Fruit fly (Drosophila melanogaster): Measurements from ENCODE around the gene Axn.

Axn gene

dm6 chr3R:30021009-30021408 lies 1.6 kb upstream of the Axn start (continued):
- no peak for TF ChIP-seq vvl (GFP tag; IDR thresholded peaks at IDR 0.05)
- TF ChIP-seq ssp (GFP tag; IDR thresholded peaks at IDR 0.05): no peak
- no peak for TF ChIP-seq Bgb (GFP tag; IDR thresholded peaks at IDR 0.05; ENCODE audit: partially characterized antibody)
- TF ChIP-seq CG11504 (tag; optimal IDR thresholded peaks at IDR 0.05): peak; percentile 53
- no peak for TF ChIP-seq D (optimal IDR thresholded peaks at IDR 0.05)
- TF ChIP-seq D (GFP tag; optimal IDR thresholded peaks at IDR 0.05): peak; percentile 17
- TF ChIP-seq CG2120 (GFP tag; optimal IDR thresholded peaks at IDR 0.05): peak; percentile 10
- no peak for TF ChIP-seq CG2129 (GFP tag; IDR thresholded peaks at IDR 0.05; ENCODE audit: partially characterized antibody)
- no peak for TF ChIP-seq her (GFP tag; optimal IDR thresholded peaks at IDR 0.05)
- TF ChIP-seq vnd (GFP tag; IDR thresholded peaks at IDR 0.05; ENCODE audit: partially characterized antibody): no peak
- no peak for TF ChIP-seq CG12236 (GFP tag; optimal IDR thresholded peaks at IDR 0.05)
- peak; percentile 40 for TF ChIP-seq Ssrp (tag; optimal IDR thresholded peaks at IDR 0.05)
- no peak for TF ChIP-seq NC2β (GFP tag; optimal IDR thresholded peaks at IDR 0.05)
- peak; percentile 37 for TF ChIP-seq Meics (GFP tag; optimal IDR thresholded peaks at IDR 0.05)
- TF ChIP-seq Rfx (GFP tag; IDR thresholded peaks at IDR 0.05): peak; percentile 47
- TF ChIP-seq grau (tag; optimal IDR thresholded peaks at IDR 0.05): peak; percentile 23
- peak; percentile 16; the same call in 1 of the 2 replicates for TF ChIP-seq CG10366 (GFP tag; IDR thresholded peaks at IDR 0.05)
- no peak for TF ChIP-seq CG13287 (GFP tag; IDR thresholded peaks at IDR 0.05; ENCODE audit: partially characterized antibody)
- TF ChIP-seq CG3847 (GFP tag; IDR thresholded peaks at IDR 0.05): no peak
- no peak for TF ChIP-seq CG6854 (GFP tag; optimal IDR thresholded peaks at IDR 0.05)
- TF ChIP-seq CG10321 (GFP tag; IDR thresholded peaks at IDR 0.05): no peak
- peak; percentile 18 for TF ChIP-seq CG17829 (tag; optimal IDR thresholded peaks at IDR 0.05)
- no peak for TF ChIP-seq CG14050 (GFP tag; IDR thresholded peaks at IDR 0.05)
- no peak for TF ChIP-seq prd (optimal IDR thresholded peaks at IDR 0.05)
- TF ChIP-seq prd (GFP tag; IDR thresholded peaks at IDR 0.05): peak; percentile 47; the same call in 1 of the 3 replicates
- no peak for TF ChIP-seq Fer3 (tag; optimal IDR thresholded peaks at IDR 0.05)
- TF ChIP-seq TFAM (GFP tag; optimal IDR thresholded peaks at IDR 0.05): no peak
- no peak for TF ChIP-seq pros (GFP tag; optimal IDR thresholded peaks at IDR 0.05)
- no peak for TF ChIP-seq zen (tag; optimal IDR thresholded peaks at IDR 0.05)
- no peak for TF ChIP-seq CG4854 (GFP tag; optimal IDR thresholded peaks at IDR 0.05)
- TF ChIP-seq zen2 (GFP tag; IDR thresholded peaks at IDR 0.05; ENCODE audit: partially characterized antibody): no peak
- TF ChIP-seq CG6765 (GFP tag; optimal IDR thresholded peaks at IDR 0.05): no peak
- TF ChIP-seq HLH3B (GFP tag; IDR thresholded peaks at IDR 0.05): 0 out of 2 replicates have a peak, but pooled peaks have one; percentile 8
- no peak for TF ChIP-seq toy (GFP tag; IDR thresholded peaks at IDR 0.05)
- peak; percentile 27; the same call in 1 of the 2 replicates for TF ChIP-seq CG32532 (GFP tag; IDR thresholded peaks at IDR 0.05)
- no peak for TF ChIP-seq amos (GFP tag; IDR thresholded peaks at IDR 0.05; ENCODE audit: partially characterized antibody)
- TF ChIP-seq stc (GFP tag; IDR thresholded peaks at IDR 0.05): peak; percentile 9; the same call in 1 of the 2 replicates
- no peak for TF ChIP-seq tap (tag; optimal IDR thresholded peaks at IDR 0.05)
- no peak for TF ChIP-seq CG10267 (tag; optimal IDR thresholded peaks at IDR 0.05)
- TF ChIP-seq cg (GFP tag; optimal IDR thresholded peaks at IDR 0.05): no peak
- no peak for TF ChIP-seq insv (GFP tag; optimal IDR thresholded peaks at IDR 0.05)
- no peak for TF ChIP-seq CG10565 (GFP tag; optimal IDR thresholded peaks at IDR 0.05)
- TF ChIP-seq eve (GFP tag; optimal IDR thresholded peaks at IDR 0.05): no peak
- TF ChIP-seq lmd (GFP tag; IDR thresholded peaks at IDR 0.05): peak; percentile 30; the same call in 1 of the 2 replicates
- TF ChIP-seq nmo (GFP tag; optimal IDR thresholded peaks at IDR 0.05): peak; percentile 12
- TF ChIP-seq chif (GFP tag; optimal IDR thresholded peaks at IDR 0.05): no peak
- no peak for TF ChIP-seq maf-S (GFP tag; optimal IDR thresholded peaks at IDR 0.05)
- peak; percentile 59; the same call in 1 of the 3 replicates for TF ChIP-seq dysf (GFP tag; IDR thresholded peaks at IDR 0.05)
- no peak for TF ChIP-seq sd (tag; optimal IDR thresholded peaks at IDR 0.05)
- no peak for TF ChIP-seq zfh2 (GFP tag; optimal IDR thresholded peaks at IDR 0.05)
- peak; percentile 58 for TF ChIP-seq row (GFP tag; IDR thresholded peaks at IDR 0.05)
- no peak for TF ChIP-seq CG3281 (GFP tag; optimal IDR thresholded peaks at IDR 0.05)

Measured in whole organism, embryonic.